Fruit fly (Drosophila melanogaster) whole organism, embryonic: ENCODE results near the gene PAN3.

ENCODE experiments used
- ATbp ChIP-seq: fragments of 200-800 bp; sonication (Bioruptor generic); optimal IDR thresholded peaks from 2 replicates; lab custom pipeline; 2017; ENCODE audit warnings: missing biosample characterization, mild to moderate bottlenecking, missing genetic modification characterization, missing genetic modification reagents
- Atf-2 ChIP-seq: fragments of 200-800 bp; sonication (Bioruptor generic); optimal IDR thresholded peaks from 2 replicates; lab custom pipeline; 2016; ENCODE audit warnings: missing biosample characterization, missing genetic modification characterization
- Atf3 ChIP-seq: fragments of 200-800 bp; sonication (Bioruptor generic); optimal IDR thresholded peaks from 3 replicates; lab custom pipeline; 2016; ENCODE audit warnings: missing biosample characterization, missing genetic modification characterization
- B-H1 ChIP-seq: fragments of 200-800 bp; sonication (Bioruptor generic); IDR thresholded peaks from 3 replicates; pipeline ENCODE4 v1.3.6; 2022; ENCODE audit warnings: missing biosample characterization, missing genetic modification characterization
- B-H2 ChIP-seq: fragments of 200-800 bp; sonication (Bioruptor generic); optimal IDR thresholded peaks from 2 replicates; lab custom pipeline; 2018; ENCODE audit warnings: missing biosample characterization, mild to moderate bottlenecking, missing genetic modification characterization
- CG10147 ChIP-seq: fragments of 200-800 bp; sonication (Bioruptor generic); optimal IDR thresholded peaks from 2 replicates; lab custom pipeline; 2019; ENCODE audit warnings: missing biosample characterization, mild to moderate bottlenecking, missing genetic modification characterization, moderate library complexity
- CG11093 ChIP-seq: fragments of 200-800 bp; sonication (Bioruptor generic); IDR thresholded peaks from 3 replicates; pipeline ENCODE4 v1.3.6; 2022; ENCODE audit warnings: missing biosample characterization, missing genetic modification characterization
- CG12391 ChIP-seq: fragments of 200-800 bp; sonication (Bioruptor generic); optimal IDR thresholded peaks from 3 replicates; lab custom pipeline; 2018; ENCODE audit warnings: missing biosample characterization, mild to moderate bottlenecking, missing genetic modification characterization, moderate library complexity
- CG13123 ChIP-seq: fragments of 200-800 bp; sonication (Bioruptor generic); optimal IDR thresholded peaks from 2 replicates; lab custom pipeline; 2016; ENCODE audit warnings: missing biosample characterization, missing genetic modification characterization
- CG14710 ChIP-seq: fragments of 200-800 bp; sonication (Bioruptor generic); optimal IDR thresholded peaks from 3 replicates; lab custom pipeline; 2019; ENCODE audit warnings: missing biosample characterization, mild to moderate bottlenecking, missing genetic modification characterization, moderate library complexity
- CG1602 ChIP-seq: fragments of 200-800 bp; sonication (Bioruptor generic); optimal IDR thresholded peaks from 3 replicates; lab custom pipeline; 2016; ENCODE audit warnings: missing biosample characterization, missing genetic modification characterization
- CG1603 ChIP-seq: fragments of 200-800 bp; sonication (Bioruptor generic); optimal IDR thresholded peaks from 2 replicates; lab custom pipeline; 2019; ENCODE audit warnings: missing biosample characterization, mild to moderate bottlenecking, missing genetic modification characterization, moderate library complexity
- CG1832 ChIP-seq: fragments of 200-800 bp; sonication (Bioruptor generic); optimal IDR thresholded peaks from 2 replicates; lab custom pipeline; 2017; ENCODE audit warnings: missing biosample characterization, mild to moderate bottlenecking, missing genetic modification characterization, inconsistent platforms
- CG2199 ChIP-seq: fragments of 200-800 bp; sonication (Bioruptor generic); IDR thresholded peaks from 3 replicates; pipeline ENCODE4 v1.3.6; 2022; ENCODE audit warnings: missing biosample characterization, missing genetic modification characterization
- CG2875 ChIP-seq: fragments of 200-800 bp; sonication (Bioruptor generic); optimal IDR thresholded peaks from 2 replicates; lab custom pipeline; 2017; ENCODE audit warnings: missing biosample characterization, mild to moderate bottlenecking, missing genetic modification characterization, missing genetic modification reagents
- CG32767 ChIP-seq: fragments of 200-800 bp; sonication (Bioruptor generic); IDR thresholded peaks from 2 replicates; pipeline ENCODE4 v1.3.6; 2022; ENCODE audit warnings: missing biosample characterization, missing genetic modification characterization
- CG33557 ChIP-seq: fragments of 200-800 bp; sonication (Bioruptor generic); optimal IDR thresholded peaks from 2 replicates; lab custom pipeline; 2019; ENCODE audit warnings: missing biosample characterization, mild to moderate bottlenecking, missing genetic modification characterization, moderate library complexity
- CG5180 ChIP-seq: fragments of 200-800 bp; sonication (Bioruptor generic); optimal IDR thresholded peaks from 3 replicates; lab custom pipeline; 2017; ENCODE audit warnings: missing biosample characterization, missing genetic modification characterization, mild to moderate bottlenecking, moderate library complexity, missing genetic modification reagents
- CG6654 ChIP-seq: fragments of 200-800 bp; sonication (Bioruptor generic); optimal IDR thresholded peaks from 2 replicates; lab custom pipeline; 2017; ENCODE audit warnings: missing biosample characterization, mild to moderate bottlenecking, missing genetic modification characterization
- CG7987 ChIP-seq: fragments of 200-800 bp; sonication (Bioruptor generic); optimal IDR thresholded peaks from 2 replicates; lab custom pipeline; 2018; ENCODE audit warnings: missing biosample characterization, mild to moderate bottlenecking, missing genetic modification characterization, moderate library complexity
- CG8359 ChIP-seq: fragments of 200-800 bp; sonication (Bioruptor generic); optimal IDR thresholded peaks from 2 replicates; lab custom pipeline; 2017; ENCODE audit warnings: missing biosample characterization, mild to moderate bottlenecking, missing genetic modification characterization, borderline replicate concordance
- CG9215 ChIP-seq: fragments of 200-800 bp; sonication (Bioruptor generic); IDR thresholded peaks from 2 replicates; pipeline ENCODE4 v1.3.6; 2022; ENCODE audit warnings: missing biosample characterization, missing genetic modification characterization
- Camta ChIP-seq: fragments of 200-800 bp; sonication (Bioruptor generic); optimal IDR thresholded peaks from 2 replicates; lab custom pipeline; 2016; ENCODE audit warnings: missing biosample characterization, missing genetic modification characterization
- CrebB ChIP-seq: fragments of 200-800 bp; sonication (Bioruptor generic); optimal IDR thresholded peaks from 3 replicates; lab custom pipeline; 2018; ENCODE audit warnings: missing biosample characterization, mild to moderate bottlenecking, missing genetic modification characterization
- Deaf1 ChIP-seq: fragments of 200-800 bp; optimal IDR thresholded peaks from 3 replicates; lab custom pipeline; 2019; ENCODE audit warnings: missing biosample characterization, mild to moderate bottlenecking, missing genetic modification characterization, moderate library complexity
- Dip3 ChIP-seq: fragments of 200-800 bp; sonication (Bioruptor generic); optimal IDR thresholded peaks from 3 replicates; lab custom pipeline; 2016; ENCODE audit warnings: missing biosample characterization, missing genetic modification characterization
- Fer3 ChIP-seq: fragments of 200-800 bp; sonication (Bioruptor generic); optimal IDR thresholded peaks from 2 replicates; lab custom pipeline; 2018; ENCODE audit warnings: missing biosample characterization, mild to moderate bottlenecking, missing genetic modification characterization, moderate library complexity
- HHEX ChIP-seq: fragments of 200-800 bp; sonication (Bioruptor generic); optimal IDR thresholded peaks from 3 replicates; lab custom pipeline; 2017; ENCODE audit warnings: missing biosample characterization, mild to moderate bottlenecking, missing genetic modification characterization, missing genetic modification reagents
- HmgD ChIP-seq: fragments of 200-800 bp; sonication (Bioruptor generic); optimal IDR thresholded peaks from 3 replicates; lab custom pipeline; 2016; ENCODE audit warnings: missing biosample characterization, missing genetic modification characterization
- Lhr ChIP-seq: fragments of 200-800 bp; sonication (Bioruptor generic); optimal IDR thresholded peaks from 3 replicates; lab custom pipeline; 2017; ENCODE audit warnings: mild to moderate bottlenecking, missing biosample characterization, missing genetic modification reagents, missing genetic modification characterization
- Nf-YC ChIP-seq: fragments of 200-800 bp; optimal IDR thresholded peaks from 3 replicates; lab custom pipeline; 2019; ENCODE audit warnings: missing biosample characterization, mild to moderate bottlenecking, missing genetic modification characterization, moderate library complexity
- Scr ChIP-seq: fragments of 200-800 bp; sonication (Bioruptor generic); IDR thresholded peaks from 2 replicates; pipeline ENCODE4 v1.3.6; 2022; ENCODE audit warnings: missing biosample characterization, missing genetic modification characterization; ENCODE audit not compliant: partially characterized antibody
- Six4 ChIP-seq: fragments of 200-800 bp; sonication (Bioruptor generic); optimal IDR thresholded peaks from 2 replicates; lab custom pipeline; 2016; ENCODE audit warnings: missing biosample characterization, missing genetic modification characterization
- ash1 ChIP-seq: fragments of 200-800 bp; sonication (Bioruptor generic); optimal IDR thresholded peaks from 2 replicates; lab custom pipeline; 2018; ENCODE audit warnings: missing biosample characterization, mild to moderate bottlenecking, missing genetic modification characterization
- bcd ChIP-seq: fragments of 200-800 bp; sonication (Bioruptor generic); optimal IDR thresholded peaks from 2 replicates; lab custom pipeline; 2017; ENCODE audit warnings: missing biosample characterization, mild to moderate bottlenecking, missing genetic modification characterization
- btn ChIP-seq: fragments of 200-800 bp; sonication (Bioruptor generic); optimal IDR thresholded peaks from 2 replicates; lab custom pipeline; 2016; ENCODE audit warnings: missing biosample characterization, missing genetic modification characterization
- dimm ChIP-seq: fragments of 200-800 bp; sonication (Bioruptor generic); IDR thresholded peaks from 2 replicates; pipeline ENCODE4 v1.3.6; 2022; ENCODE audit warnings: missing biosample characterization, missing genetic modification characterization
- ems ChIP-seq: fragments of 200-800 bp; sonication (Bioruptor generic); optimal IDR thresholded peaks from 3 replicates; lab custom pipeline; 2016; ENCODE audit warnings: missing biosample characterization, missing genetic modification characterization
- fru ChIP-seq: fragments of >200 bp; optimal IDR thresholded peaks from 2 replicates; lab custom pipeline; 2017
- gcm2 ChIP-seq: fragments of 200-800 bp; sonication (Bioruptor generic); optimal IDR thresholded peaks from 2 replicates; lab custom pipeline; 2016; ENCODE audit warnings: missing biosample characterization, missing genetic modification characterization
- hbn ChIP-seq: fragments of 200-800 bp; sonication (Bioruptor generic); IDR thresholded peaks from 2 replicates; pipeline ENCODE4 v1.3.6; 2022; ENCODE audit warnings: missing biosample characterization, missing genetic modification characterization; ENCODE audit not compliant: partially characterized antibody
- hkb ChIP-seq, 2 experiments: fragments of 200-800 bp in 1 of 2; fragments of >200 bp in 1 of 2; sonication (Bioruptor generic) in 1 of 2; IDR thresholded peaks in 1 of 2; optimal IDR thresholded peaks in 1 of 2; 2 replicates each; pipeline versions ENCODE4 v1.3.6 to Lab custom; 2017 to 2022; ENCODE audit warnings: missing biosample characterization in 1 of 2, missing genetic modification characterization in 1 of 2
- insv ChIP-seq, 2 experiments: fragments of 200-800 bp; sonication (Bioruptor generic); optimal IDR thresholded peaks; 3 replicates each; lab custom pipeline; 2016 to 2018; ENCODE audit warnings: missing biosample characterization in 2 of 2, missing genetic modification characterization in 2 of 2
- jigr1 ChIP-seq: fragments of 200-800 bp; sonication (Bioruptor generic); IDR thresholded peaks from 3 replicates; pipeline ENCODE4 v1.3.6; 2022; ENCODE audit warnings: missing biosample characterization, missing genetic modification characterization
- nerfin-2 ChIP-seq: fragments of 200-800 bp; sonication (Bioruptor generic); IDR thresholded peaks from 2 replicates; pipeline ENCODE4 v1.3.6; 2022; ENCODE audit warnings: missing biosample characterization, missing genetic modification characterization; ENCODE audit not compliant: partially characterized antibody
- oc ChIP-seq: fragments of 200-800 bp; sonication (Bioruptor generic); optimal IDR thresholded peaks from 2 replicates; lab custom pipeline; 2018; ENCODE audit warnings: missing biosample characterization, mild to moderate bottlenecking, missing genetic modification characterization, moderate library complexity
- sob ChIP-seq: fragments of 200-800 bp; sonication (Bioruptor generic); IDR thresholded peaks from 2 replicates; pipeline ENCODE4 v1.3.6; 2022; ENCODE audit warnings: missing biosample characterization, missing genetic modification characterization
- vnd ChIP-seq: fragments of 200-800 bp; sonication (Bioruptor generic); IDR thresholded peaks from 3 replicates; pipeline ENCODE4 v1.3.6; 2022; ENCODE audit warnings: missing biosample characterization, missing genetic modification characterization; ENCODE audit not compliant: partially characterized antibody

Gene PAN3

DNA sequence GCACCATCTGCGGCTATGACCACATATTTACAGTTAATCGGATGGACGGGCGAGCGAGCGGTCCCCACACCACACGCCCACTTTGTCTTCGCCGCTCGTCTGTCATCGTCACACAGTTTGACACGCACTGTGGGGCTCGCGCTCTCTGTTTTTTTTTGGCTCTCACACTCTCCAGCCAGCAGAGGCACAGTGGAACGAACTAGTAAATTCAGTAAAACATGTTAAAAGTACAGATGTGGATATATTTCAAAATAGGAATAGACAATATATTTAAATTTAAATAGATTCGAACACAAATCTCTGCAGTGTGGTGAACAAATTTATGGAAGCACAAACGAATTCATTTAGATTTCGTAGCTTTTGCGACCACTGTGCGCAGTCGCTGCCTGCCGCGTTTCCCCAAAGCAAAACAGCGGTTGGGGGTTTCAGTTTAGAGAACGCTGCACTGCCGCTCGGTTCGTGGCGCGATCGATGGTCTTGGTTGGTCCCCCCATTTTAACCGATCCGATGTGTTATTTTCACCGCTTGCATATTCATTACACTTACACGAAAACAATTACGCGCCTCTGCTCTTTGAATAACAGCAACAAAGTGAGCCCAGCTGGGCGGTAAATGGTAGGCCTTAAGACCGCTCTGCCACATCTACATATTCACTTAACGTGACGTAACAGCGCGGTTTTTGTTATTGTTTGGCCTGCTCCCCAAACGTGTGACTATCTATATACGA lies 10.4 kb downstream of the PAN3 start (continued):
- TF ChIP-seq CG14710 (tag; lab: Kevin White, UChicago) (peak; percentile 95), Lhr (peak; percentile 95), CG7987 (peak; percentile 98), CG1602 (peak; percentile 97), ems (GFP tag; lab: Kevin White, UChicago) (peak; percentile 98), vnd (GFP tag; lab: Robert Waterston, UW) (peak; percentile 83), CG2875 (GFP tag; lab: Kevin White, UChicago) (peak; percentile 98), Deaf1 (peak; percentile 90), CG2199 (peak; percentile 98), B-H1 (GFP tag; lab: Robert Waterston, UW) (peak; percentile 98), sob (GFP tag; lab: Robert Waterston, UW) (peak; percentile 99), CG13123 (GFP tag; lab: Kevin White, UChicago) (peak; percentile 96), CG12391 (tag; lab: Kevin White, UChicago) (peak; percentile 99), Atf-2 (GFP tag; lab: Kevin White, UChicago) (peak; percentile 95), B-H2 (peak; percentile 98), HmgD (GFP tag; lab: Kevin White, UChicago) (peak; percentile 80), Scr (GFP tag; lab: Robert Waterston, UW) (peak; percentile 68), CG8359 (GFP tag; lab: Kevin White, UChicago) (peak; percentile 95), hkb (optimal IDR thresholded peaks at IDR 0.05; lab: Kevin White, UChicago) (peak; percentile 52), hkb (GFP tag; IDR thresholded peaks at IDR 0.05; lab: Robert Waterston, UW) (peak; percentile 99), Fer3 (tag; lab: Kevin White, UChicago) (peak; percentile 99), jigr1 (GFP tag; lab: Robert Waterston, UW) (peak; percentile 93), HHEX (GFP tag; lab: Kevin White, UChicago) (peak; percentile 99), CrebB (tag; lab: Kevin White, UChicago) (peak; percentile 99), CG10147 (GFP tag; lab: Kevin White, UChicago) (peak; percentile 96), Atf3 (GFP tag; lab: Kevin White, UChicago) (peak; percentile 92), Camta (peak; percentile 94), Dip3 (peak; percentile 97), gcm2 (GFP tag; lab: Kevin White, UChicago) (peak; percentile 97), fru (lab: Kevin White, UChicago) (no peak), ash1 (GFP tag; lab: Kevin White, UChicago) (peak; percentile 77), insv (GFP tag; optimal IDR thresholded peaks at IDR 0.05; lab: Kevin White, UChicago) (peak; percentile 64 to 80), CG1603 (tag; lab: Kevin White, UChicago) (peak; percentile 98), CG5180 (peak; percentile 91), CG1832 (GFP tag; lab: Kevin White, UChicago) (no peak), btn (GFP tag; lab: Kevin White, UChicago) (peak; percentile 90), Nf-YC (tag; lab: Kevin White, UChicago) (peak; percentile 89), hbn (GFP tag; lab: Robert Waterston, UW) (0 out of 2 replicates have a peak, but pooled peaks have one; percentile 29), CG6654 (peak; percentile 98), oc (tag; lab: Kevin White, UChicago) (peak; percentile 99), CG33557 (peak; percentile 96), dimm (GFP tag; lab: Robert Waterston, UW) (no peak; the same call in 1 of the 2 replicates), Six4 (GFP tag; lab: Kevin White, UChicago) (peak; percentile 99), CG11093 (GFP tag; lab: Robert Waterston, UW) (peak; percentile 96), CG9215 (peak; percentile 96), nerfin-2 (GFP tag; lab: Robert Waterston, UW) (peak; percentile 80), ATbp (GFP tag; lab: Kevin White, UChicago) (peak; percentile 99), bcd (peak; percentile 98), CG32767 (peak; percentile 99)
